Worm (Caenorhabditis elegans) whole organism, mixed stage, embryonic: Measurements from ENCODE around the gene mpst-2.
"Not testable (repeated sequence)": the region's sequence is repeated elsewhere in the genome, so short reads cannot be mapped to it uniquely, and the experiment has no call there.

Experiments
- M03D4.4 ChIP-seq: sonication (generic microtip); optimal IDR thresholded peaks from 2 replicates; lab custom pipeline; 2017; ENCODE audit warnings: mild to moderate bottlenecking, missing genetic modification characterization, missing compliant biosample characterization
- bed-3 ChIP-seq: fragments of 200-800 bp; sonication (Bioruptor generic); optimal IDR thresholded peaks from 3 replicates; lab custom pipeline; 2018; ENCODE audit warnings: mild to moderate bottlenecking, missing genetic modification characterization, moderate library complexity, missing compliant biosample characterization
- ceh-39 ChIP-seq: fragments of 150-350 bp; optimal IDR thresholded peaks from 2 replicates; lab custom pipeline; 2014; ENCODE audit warnings: missing biosample characterization, missing genetic modification characterization
- ceh-83 ChIP-seq: fragments of 200-800 bp; sonication (Bioruptor generic); optimal IDR thresholded peaks from 2 replicates; lab custom pipeline; 2018; ENCODE audit warnings: mild to moderate bottlenecking, missing genetic modification characterization, missing compliant biosample characterization
- ces-1 ChIP-seq: fragments of 150-350 bp; optimal IDR thresholded peaks from 2 replicates; lab custom pipeline; 2014; ENCODE audit warnings: missing biosample characterization, missing genetic modification reagents, missing genetic modification characterization
- cnd-1 ChIP-seq: fragments of 200-800 bp; sonication (Bioruptor generic); optimal IDR thresholded peaks from 2 replicates; lab custom pipeline; 2018; ENCODE audit warnings: mild to moderate bottlenecking, missing genetic modification characterization, missing compliant biosample characterization
- drap-1 ChIP-seq: fragments of 200-800 bp; sonication (Bioruptor generic); optimal IDR thresholded peaks from 3 replicates; lab custom pipeline; 2018; ENCODE audit warnings: mild to moderate bottlenecking, missing genetic modification characterization, missing compliant biosample characterization
- elt-1 ChIP-seq: sonication (generic microtip); optimal IDR thresholded peaks from 2 replicates; lab custom pipeline; 2017; ENCODE audit warnings: missing genetic modification characterization, mild to moderate bottlenecking, missing compliant biosample characterization, antibody characterized with exemption, moderate library complexity, borderline replicate concordance; ENCODE audit not compliant: insufficient read depth
- elt-3 ChIP-seq: fragments of 150-350 bp; optimal IDR thresholded peaks from 2 replicates; lab custom pipeline; 2014; ENCODE audit warnings: missing biosample characterization, missing genetic modification characterization
- flh-1 ChIP-seq: fragments of 200-800 bp; sonication (Bioruptor generic); optimal IDR thresholded peaks from 2 replicates; lab custom pipeline; 2018; ENCODE audit warnings: mild to moderate bottlenecking, missing genetic modification characterization, moderate library complexity, missing compliant biosample characterization
- ham-2 ChIP-seq: fragments of 200-800 bp; sonication (Bioruptor generic); optimal IDR thresholded peaks from 2 replicates; lab custom pipeline; 2018; ENCODE audit warnings: mild to moderate bottlenecking, missing genetic modification characterization, missing compliant biosample characterization
- hlh-1 ChIP-seq: fragments of 150-350 bp; optimal IDR thresholded peaks from 2 replicates; lab custom pipeline; 2014; ENCODE audit warnings: missing biosample characterization, missing genetic modification reagents, missing genetic modification characterization
- lin-32 ChIP-seq: fragments of 200-800 bp; sonication (Bioruptor generic); optimal IDR thresholded peaks from 2 replicates; lab custom pipeline; 2018; ENCODE audit warnings: mild to moderate bottlenecking, missing genetic modification characterization, missing compliant biosample characterization
- lsy-2 ChIP-seq: fragments of 150-350 bp; optimal IDR thresholded peaks from 2 replicates; lab custom pipeline; 2014; ENCODE audit warnings: missing biosample characterization, missing genetic modification characterization
- mab-5 ChIP-seq: fragments of 150-350 bp; optimal IDR thresholded peaks from 2 replicates; lab custom pipeline; 2014; ENCODE audit warnings: missing biosample characterization, missing genetic modification characterization
- mep-1 ChIP-seq: fragments of 150-350 bp; optimal IDR thresholded peaks from 2 replicates; lab custom pipeline; 2017; ENCODE audit warnings: missing biosample characterization, missing genetic modification reagents, missing genetic modification characterization, inconsistent platforms
- nhr-2 ChIP-seq: fragments of 150-350 bp; optimal IDR thresholded peaks from 2 replicates; lab custom pipeline; 2014; ENCODE audit warnings: missing biosample characterization, missing genetic modification characterization
- nhr-28 ChIP-seq: fragments of 150-350 bp; optimal IDR thresholded peaks from 2 replicates; lab custom pipeline; 2014; ENCODE audit warnings: missing biosample characterization, missing genetic modification characterization
- pha-4 ChIP-seq: fragments of 150-350 bp; optimal IDR thresholded peaks from 2 replicates; lab custom pipeline; 2018; ENCODE audit warnings: missing biosample characterization, missing genetic modification reagents, missing genetic modification characterization
- sem-2 ChIP-seq: fragments of 200-800 bp; sonication (Bioruptor generic); optimal IDR thresholded peaks from 2 replicates; lab custom pipeline; 2018; ENCODE audit warnings: mild to moderate bottlenecking, missing genetic modification characterization, missing compliant biosample characterization
- snpc-4 ChIP-seq: fragments of 150-350 bp; optimal IDR thresholded peaks from 2 replicates; lab custom pipeline; 2014; ENCODE audit warnings: missing biosample characterization, missing genetic modification characterization
- sptf-1 ChIP-seq: sonication (generic microtip); optimal IDR thresholded peaks from 2 replicates; lab custom pipeline; 2017; ENCODE audit warnings: mild to moderate bottlenecking, missing genetic modification characterization, moderate library complexity, missing compliant biosample characterization
- tbx-8 ChIP-seq: fragments of 200-800 bp; sonication (Bioruptor generic); optimal IDR thresholded peaks from 2 replicates; lab custom pipeline; 2018; ENCODE audit warnings: mild to moderate bottlenecking, missing genetic modification characterization, moderate library complexity, missing compliant biosample characterization
- unc-120 ChIP-seq: sonication (generic microtip); optimal IDR thresholded peaks from 2 replicates; lab custom pipeline; 2017; ENCODE audit warnings: missing genetic modification characterization, missing compliant biosample characterization; ENCODE audit not compliant: poor library complexity, severe bottlenecking
- unc-62 ChIP-seq: fragments of 150-350 bp; optimal IDR thresholded peaks from 2 replicates; lab custom pipeline; 2014; ENCODE audit warnings: missing biosample characterization, missing genetic modification reagents, missing genetic modification characterization
- ztf-11 ChIP-seq: fragments of 150-350 bp; optimal IDR thresholded peaks from 2 replicates; lab custom pipeline; 2014; ENCODE audit warnings: missing biosample characterization, missing genetic modification characterization

Gene mpst-2

DNA sequence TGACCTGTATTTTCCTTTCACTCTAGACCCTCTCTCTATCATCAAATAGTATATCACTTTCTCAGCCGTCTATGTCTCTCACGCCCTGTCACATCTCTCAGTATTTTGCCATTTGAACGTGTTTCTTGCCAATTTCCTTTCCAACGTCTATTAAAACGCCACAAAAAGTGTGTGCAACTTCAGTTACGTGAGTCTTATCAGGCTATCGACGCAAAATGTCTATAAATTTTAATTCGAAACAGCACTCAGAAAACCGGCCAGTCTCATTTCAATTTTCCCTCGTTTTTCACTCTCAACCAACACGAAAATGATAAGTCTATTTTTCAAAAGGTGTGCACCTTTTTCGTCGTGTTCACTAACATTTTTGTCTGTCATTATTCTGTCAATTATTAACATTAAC, 2.3 kb upstream of the mpst-2 start, which contains the start of gene mpst-3:
Gene mpst-3, plus strand, starts transcription at position 91 of the 400 bp plus-strand sequence.
- TF ChIP-seq ztf-11 (tag; lab: Kevin White, UChicago), result no peak
- no peak for TF ChIP-seq cnd-1
- TF ChIP-seq ceh-39 (tag; lab: Kevin White, UChicago), result no peak
- TF ChIP-seq lin-32, result no peak
- no peak for TF ChIP-seq elt-1 (tag; lab: Kevin White, UChicago)
- no peak for TF ChIP-seq flh-1 (GFP tag; lab: Kevin White, UChicago)
- TF ChIP-seq elt-3 (tag; lab: Kevin White, UChicago), result no peak
- no peak for TF ChIP-seq ces-1 (GFP tag; lab: Kevin White, UChicago)

DNA sequence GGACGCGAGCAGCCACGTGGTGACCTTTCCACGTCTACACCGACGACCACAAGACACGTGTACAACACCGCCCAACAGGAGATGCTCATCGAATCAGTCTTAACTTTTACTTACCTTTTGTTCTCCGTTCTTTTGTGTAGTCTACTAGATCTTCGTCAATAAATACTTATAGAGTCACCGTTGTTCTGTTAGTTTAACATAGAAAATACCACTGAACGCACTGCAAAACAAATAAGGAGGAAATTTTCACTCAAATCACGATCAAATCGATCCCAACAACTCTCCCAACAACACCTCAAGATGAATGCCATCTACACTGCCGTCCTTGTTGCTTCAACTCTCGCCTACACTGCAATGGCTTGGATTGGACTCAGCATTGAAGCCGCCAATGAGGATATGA, 2.5 kb downstream of the mpst-2 start, which contains the start of gene nspa-2:
Gene nspa-2, plus strand, starts transcription at position 301 of the 400 bp plus-strand sequence.
- TF ChIP-seq pha-4 (tag; lab: Kevin White, UChicago); ceh-39 (tag; lab: Kevin White, UChicago); lin-32: not testable (repeated sequence)

DNA sequence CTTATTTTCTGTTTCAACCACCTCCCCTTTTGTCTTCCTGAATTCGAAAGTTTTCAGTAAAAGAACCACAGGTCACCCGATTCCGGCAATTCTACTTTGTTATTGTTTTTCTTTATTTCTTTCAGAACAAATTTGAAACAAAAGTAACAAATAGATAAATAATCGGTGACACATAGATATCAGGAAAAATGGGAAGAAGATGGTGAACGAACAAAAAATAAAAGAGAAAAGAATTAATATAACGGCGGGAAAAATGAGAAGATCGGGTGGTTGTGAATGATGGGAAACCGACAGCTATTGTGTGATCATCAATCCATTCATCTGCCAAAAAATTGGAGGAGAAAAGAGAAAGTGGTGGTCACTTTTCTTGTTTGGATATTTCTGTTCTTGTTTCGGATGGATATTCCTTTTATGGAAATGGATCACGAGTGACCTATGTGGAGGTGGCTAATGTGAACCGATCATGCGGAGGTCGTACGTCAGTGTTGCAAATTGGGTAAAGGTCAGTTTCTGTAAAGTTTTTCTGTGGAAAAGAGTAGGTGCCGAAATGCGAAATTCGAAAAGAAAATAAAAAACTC, 15.9 kb downstream of the mpst-2 start:
- no peak for TF ChIP-seq ztf-11 (tag; lab: Kevin White, UChicago)
- TF ChIP-seq sptf-1 (tag; lab: Kevin White, UChicago), result no peak

DNA sequence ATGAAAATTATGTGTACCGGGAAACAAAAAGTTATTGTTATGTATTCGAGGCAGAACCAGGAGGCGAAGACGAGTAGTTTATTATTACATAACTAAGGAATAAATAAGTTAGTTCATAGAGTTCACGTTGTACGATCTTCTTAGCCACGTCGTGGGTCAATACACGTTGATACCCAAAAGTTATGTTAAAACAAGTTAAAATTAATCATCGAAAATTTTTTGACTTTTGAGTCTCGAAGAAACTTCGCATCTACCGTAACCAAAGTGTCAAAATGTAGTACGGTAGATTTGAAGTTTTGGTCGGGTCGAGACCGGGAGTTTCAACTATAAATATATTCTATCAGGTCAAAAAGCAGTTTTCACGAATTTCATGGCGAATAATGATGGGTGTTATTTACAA, 16.5 kb downstream of the mpst-2 start, which contains the start of gene ZC412.10:
Gene ZC412.10, minus strand, starts transcription at position 101 of the 400 bp plus-strand sequence.
- TF ChIP-seq mep-1 (tag; lab: Kevin White, UChicago); unc-62; tbx-8 (GFP tag; lab: Kevin White, UChicago): not testable (repeated sequence)

DNA sequence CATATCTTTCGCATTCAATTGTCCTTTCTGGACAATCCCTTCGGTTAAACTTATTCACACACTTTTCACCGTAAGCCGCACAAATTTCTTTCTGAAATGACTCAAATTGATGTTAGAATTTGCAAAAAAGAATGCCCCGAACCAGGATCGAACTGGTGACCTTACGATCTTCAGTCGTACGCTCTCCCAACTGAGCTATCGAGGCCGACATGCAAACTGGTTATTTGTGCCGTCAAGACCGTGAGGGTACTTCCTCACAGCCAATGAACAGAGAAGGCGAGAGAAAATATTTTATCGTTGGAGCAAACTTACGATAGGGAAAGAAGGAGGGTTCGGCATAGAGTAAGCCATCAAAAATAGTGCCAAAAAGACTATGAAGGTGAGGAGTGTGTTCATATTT, 17.0 kb downstream of the mpst-2 start:
- TF ChIP-seq elt-3 (tag; lab: Kevin White, UChicago) (no peak), sptf-1 (tag; lab: Kevin White, UChicago) (peak; percentile 52), M03D4.4 (peak; percentile 60), ceh-83 (GFP tag; lab: Kevin White, UChicago) (peak; percentile 38), unc-120 (tag; lab: Kevin White, UChicago) (peak; percentile 32), lin-32 (peak; percentile 42), sem-2 (GFP tag; lab: Kevin White, UChicago) (peak; percentile 62), nhr-2 (tag; lab: Kevin White, UChicago) (no peak), snpc-4 (tag; lab: Kevin White, UChicago) (no peak), ham-2 (GFP tag; lab: Kevin White, UChicago) (no peak), drap-1 (peak; percentile 85), bed-3 (GFP tag; lab: Kevin White, UChicago) (peak; percentile 20), lsy-2 (tag; lab: Kevin White, UChicago) (no peak), cnd-1 (peak; percentile 19)

DNA sequence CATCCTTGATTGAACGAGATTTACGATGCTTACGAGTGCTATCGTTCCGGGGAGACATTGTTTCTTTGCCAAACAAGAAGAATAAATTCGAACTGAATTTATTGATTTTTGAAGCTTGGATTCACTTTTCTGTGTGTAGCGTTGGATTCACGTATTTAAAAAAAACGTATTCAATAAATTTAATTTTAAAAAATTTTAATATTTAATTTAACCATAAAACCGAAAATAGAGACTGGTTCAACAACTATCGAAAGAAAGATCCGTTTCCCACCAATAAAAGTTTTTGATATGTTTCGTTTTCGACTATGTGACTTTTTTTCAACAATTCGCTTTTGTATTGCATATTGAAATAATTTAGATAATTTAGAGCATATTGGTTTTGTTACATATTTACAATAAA, 17.9 kb downstream of the mpst-2 start, which contains the start of gene ZC412.5:
Gene ZC412.5, minus strand, starts transcription at position 101 of the 400 bp plus-strand sequence.
- no peak for TF ChIP-seq mep-1 (tag; lab: Kevin White, UChicago)
- no peak for TF ChIP-seq mab-5 (tag; lab: Kevin White, UChicago)
- TF ChIP-seq elt-3 (tag; lab: Kevin White, UChicago), result no peak
- TF ChIP-seq lin-32, result no peak
- TF ChIP-seq nhr-28, result no peak
- no peak for TF ChIP-seq hlh-1 (tag; lab: Kevin White, UChicago)

DNA sequence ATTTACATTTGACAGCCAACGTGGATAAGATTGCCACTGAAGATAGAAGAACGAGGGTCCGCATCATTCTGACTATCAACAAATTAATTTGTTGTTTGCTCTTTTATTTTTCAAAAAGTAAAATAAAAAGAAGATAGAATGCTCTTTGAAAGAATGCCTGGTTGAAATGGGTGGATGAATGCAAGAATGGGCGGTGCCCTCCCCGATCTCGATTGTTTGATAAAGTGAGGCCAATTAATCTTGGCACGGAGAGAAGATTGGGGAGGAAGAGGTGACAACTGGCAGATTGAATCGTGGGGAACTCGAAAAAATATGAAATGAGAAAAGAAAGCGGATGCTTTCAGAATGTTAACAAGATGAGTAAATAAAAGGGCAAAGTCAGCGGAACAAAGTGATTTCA, 21.9 kb downstream of the mpst-2 start, which contains the start of gene ZC412.3:
Gene ZC412.3, minus strand, starts transcription at position 183 of the 400 bp plus-strand sequence.
- TF ChIP-seq elt-3 (tag; lab: Kevin White, UChicago), result no peak
- peak; percentile 19 for TF ChIP-seq hlh-1 (tag; lab: Kevin White, UChicago)
- no peak for TF ChIP-seq ceh-83 (GFP tag; lab: Kevin White, UChicago)
- TF ChIP-seq unc-120 (tag; lab: Kevin White, UChicago), result peak; percentile 63
